Worm (Caenorhabditis elegans): ENCODE measurements around the gene disl-2.

- no peak for TF ChIP-seq ceh-13 (GFP tag; optimal IDR thresholded peaks at IDR 0.05)
- no peak for TF ChIP-seq ets-7 (tag; optimal IDR thresholded peaks at IDR 0.05)
- no peak for TF ChIP-seq ama-1 (optimal IDR thresholded peaks at IDR 0.05)
- no peak for TF ChIP-seq hnd-1 (tag; optimal IDR thresholded peaks at IDR 0.05)
- no peak for TF ChIP-seq tbx-37 (GFP tag; conservative IDR thresholded peaks at IDR 0.05)
- no peak for TF ChIP-seq tbx-11 (GFP tag; IDR thresholded peaks at IDR 0.05)
- TF ChIP-seq B0310.2 (tag; optimal IDR thresholded peaks at IDR 0.05) = no peak
- TF ChIP-seq flt-1 (GFP tag; IDR thresholded peaks at IDR 0.05) = no peak
- TF ChIP-seq pes-1 (GFP tag; IDR thresholded peaks at IDR 0.05) = no peak
- TF ChIP-seq ceh-36 (tag; optimal IDR thresholded peaks at IDR 0.05) = no peak
- no peak for TF ChIP-seq hmg-4 (GFP tag; optimal IDR thresholded peaks at IDR 0.05)
These were observed 23.4 kb upstream of the disl-2 start for ce11 chrIII:5419527-5419926.
